Worm (Caenorhabditis elegans) whole organism, L4/young adult: ENCODE results near the gene F14H3.4.

Experiments
- W03F9.2 ChIP-seq: fragments of 150-350 bp; optimal IDR thresholded peaks from 2 replicates; lab custom pipeline; 2014; ENCODE audit warnings: missing biosample characterization, missing genetic modification characterization
- dao-5 ChIP-seq: sonication (generic microtip); optimal IDR thresholded peaks from 2 replicates; lab custom pipeline; 2016; ENCODE audit warnings: missing genotype, missing genetic modification characterization, moderate library complexity, missing compliant biosample characterization
- him-1 ChIP-seq: sonication (generic microtip); optimal IDR thresholded peaks from 2 replicates; lab custom pipeline; 2016; ENCODE audit warnings: missing genotype, missing genetic modification reagents, missing genetic modification characterization, missing compliant biosample characterization

- TF ChIP-seq him-1 (tag; lab: Kevin White, UChicago) = no peak
- no peak for TF ChIP-seq dao-5
- TF ChIP-seq W03F9.2 (tag; lab: Kevin White, UChicago) = no peak
Observed at ce11 chrV:16057010-16057463, 2.2 kb upstream of the F14H3.4 start, which contains the start of gene F14H3.5.
